Fruit fly (Drosophila melanogaster) whole organism, embryonic: Measurements from ENCODE around the gene CG32354.
A peak's percentile ranks its signal among the peaks of the same experiment; 100 is the strongest.

Source experiments
- B-H2 ChIP-seq: fragments of 200-800 bp; sonication (Bioruptor generic); optimal IDR thresholded peaks from 2 replicates; lab custom pipeline; 2018; ENCODE audit warnings: missing biosample characterization, mild to moderate bottlenecking, missing genetic modification characterization
- CG12744 ChIP-seq: fragments of 200-800 bp; sonication (Bioruptor generic); optimal IDR thresholded peaks from 2 replicates; lab custom pipeline; 2016; ENCODE audit warnings: missing biosample characterization, missing genetic modification characterization
- CG13894 ChIP-seq: fragments of 200-800 bp; sonication (Bioruptor generic); optimal IDR thresholded peaks from 3 replicates; lab custom pipeline; 2018; ENCODE audit warnings: missing biosample characterization, mild to moderate bottlenecking, missing genetic modification characterization, moderate library complexity
- CG14441 ChIP-seq: fragments of 200-800 bp; sonication (Bioruptor generic); IDR thresholded peaks from 2 replicates; pipeline ENCODE4 v1.3.6; 2022; ENCODE audit warnings: missing biosample characterization, missing genetic modification characterization
- CG14860 ChIP-seq: fragments of 200-800 bp; sonication (Bioruptor generic); IDR thresholded peaks from 3 replicates; pipeline ENCODE4 v1.3.6; 2022; ENCODE audit warnings: missing biosample characterization, missing genetic modification characterization; ENCODE audit not compliant: partially characterized antibody
- CG15601 ChIP-seq: fragments of 200-800 bp; sonication (Bioruptor generic); optimal IDR thresholded peaks from 3 replicates; lab custom pipeline; 2019; ENCODE audit warnings: missing biosample characterization, mild to moderate bottlenecking, missing genetic modification characterization, moderate library complexity
- CG1603 ChIP-seq: fragments of 200-800 bp; sonication (Bioruptor generic); optimal IDR thresholded peaks from 2 replicates; lab custom pipeline; 2019; ENCODE audit warnings: missing biosample characterization, mild to moderate bottlenecking, missing genetic modification characterization, moderate library complexity
- CG16813 ChIP-seq: fragments of 200-800 bp; sonication (Bioruptor generic); IDR thresholded peaks from 3 replicates; pipeline ENCODE4 v1.3.6; 2022; ENCODE audit warnings: missing biosample characterization, missing genetic modification characterization; ENCODE audit not compliant: partially characterized antibody
- CG17186 ChIP-seq: fragments of 200-800 bp; sonication (Bioruptor generic); optimal IDR thresholded peaks from 3 replicates; lab custom pipeline; 2017; ENCODE audit warnings: missing biosample characterization, missing genetic modification reagents, missing genetic modification characterization
- CG17912 ChIP-seq: fragments of 200-800 bp; sonication (Bioruptor generic); optimal IDR thresholded peaks from 2 replicates; lab custom pipeline; 2018; ENCODE audit warnings: missing biosample characterization, mild to moderate bottlenecking, missing genetic modification characterization
- CG3163 ChIP-seq: fragments of 200-800 bp; sonication (Bioruptor generic); optimal IDR thresholded peaks from 3 replicates; lab custom pipeline; 2016; ENCODE audit warnings: missing biosample characterization, missing genetic modification characterization
- CG3281 ChIP-seq: fragments of 200-800 bp; sonication (Bioruptor generic); optimal IDR thresholded peaks from 3 replicates; lab custom pipeline; 2017; ENCODE audit warnings: missing biosample characterization, mild to moderate bottlenecking, missing genetic modification characterization
- CG33213 ChIP-seq: fragments of 200-800 bp; sonication (Bioruptor generic); optimal IDR thresholded peaks from 3 replicates; lab custom pipeline; 2016; ENCODE audit warnings: missing biosample characterization, missing genetic modification characterization
- CG3995 ChIP-seq: fragments of 200-800 bp; sonication (Bioruptor generic); optimal IDR thresholded peaks from 3 replicates; lab custom pipeline; 2016; ENCODE audit warnings: missing biosample characterization, missing genetic modification characterization
- CG6272 ChIP-seq: fragments of 200-800 bp; sonication (Bioruptor generic); IDR thresholded peaks from 2 replicates; pipeline ENCODE4 v1.3.6; 2022; ENCODE audit warnings: missing biosample characterization, missing genetic modification characterization
- CG8290 ChIP-seq, 3 experiments: fragments of 200-800 bp; sonication (Bioruptor generic); optimal IDR thresholded peaks; 2 replicates each; lab custom pipeline; 2016 to 2019; ENCODE audit warnings: missing biosample characterization in 3 of 3, missing genetic modification characterization in 3 of 3, mild to moderate bottlenecking in 2 of 3, moderate library complexity in 1 of 3
- CG8359 ChIP-seq: fragments of 200-800 bp; sonication (Bioruptor generic); optimal IDR thresholded peaks from 2 replicates; lab custom pipeline; 2017; ENCODE audit warnings: missing biosample characterization, mild to moderate bottlenecking, missing genetic modification characterization, borderline replicate concordance
- CG8765 ChIP-seq: fragments of 200-800 bp; sonication (Bioruptor generic); IDR thresholded peaks from 2 replicates; pipeline ENCODE4 v1.3.6; 2022; ENCODE audit warnings: missing biosample characterization, missing genetic modification characterization
- CG9817 ChIP-seq: fragments of 200-800 bp; sonication (Bioruptor generic); optimal IDR thresholded peaks from 2 replicates; lab custom pipeline; 2018; ENCODE audit warnings: missing biosample characterization, mild to moderate bottlenecking, missing genetic modification characterization, moderate library complexity
- Dll ChIP-seq: fragments of 200-800 bp; sonication (Bioruptor generic); IDR thresholded peaks from 4 replicates; pipeline ENCODE4 v1.3.6; 2022; ENCODE audit warnings: missing biosample characterization, missing genetic modification characterization; ENCODE audit not compliant: partially characterized antibody
- Fer2 ChIP-seq: fragments of 200-800 bp; sonication (Bioruptor generic); optimal IDR thresholded peaks from 2 replicates; lab custom pipeline; 2018; ENCODE audit warnings: missing biosample characterization, mild to moderate bottlenecking, missing genetic modification characterization, moderate library complexity
- HHEX ChIP-seq: fragments of 200-800 bp; sonication (Bioruptor generic); optimal IDR thresholded peaks from 3 replicates; lab custom pipeline; 2017; ENCODE audit warnings: missing biosample characterization, mild to moderate bottlenecking, missing genetic modification characterization, missing genetic modification reagents
- HLHmδ ChIP-seq: fragments of 200-800 bp; sonication (Bioruptor generic); optimal IDR thresholded peaks from 2 replicates; lab custom pipeline; 2018; ENCODE audit warnings: missing biosample characterization, mild to moderate bottlenecking, missing genetic modification characterization, moderate library complexity
- Hr3 ChIP-seq: fragments of 200-800 bp; sonication (Bioruptor generic); optimal IDR thresholded peaks from 3 replicates; lab custom pipeline; 2016; ENCODE audit warnings: missing biosample characterization, missing genetic modification characterization
- Lpt ChIP-seq: fragments of >200 bp; optimal IDR thresholded peaks from 2 replicates; lab custom pipeline; 2018; ENCODE audit warnings: missing biosample characterization, missing genetic modification characterization
- MTF-1 ChIP-seq: fragments of 200-800 bp; sonication (Bioruptor generic); optimal IDR thresholded peaks from 2 replicates; lab custom pipeline; 2018; ENCODE audit warnings: missing biosample characterization, mild to moderate bottlenecking, missing genetic modification characterization, borderline replicate concordance
- NC2β ChIP-seq: fragments of 200-800 bp; sonication (Bioruptor generic); optimal IDR thresholded peaks from 2 replicates; lab custom pipeline; 2016; ENCODE audit warnings: missing biosample characterization, missing genetic modification characterization
- PHDP ChIP-seq: fragments of 200-800 bp; sonication (Bioruptor generic); optimal IDR thresholded peaks from 3 replicates; lab custom pipeline; 2018; ENCODE audit warnings: missing biosample characterization, mild to moderate bottlenecking, missing genetic modification characterization, moderate library complexity
- Poxn ChIP-seq: fragments of 200-800 bp; sonication (Bioruptor generic); IDR thresholded peaks from 2 replicates; pipeline ENCODE4 v1.3.6; 2022; ENCODE audit warnings: missing biosample characterization, missing genetic modification characterization
- Sin3A ChIP-seq: fragments of >200 bp; optimal IDR thresholded peaks from 2 replicates; lab custom pipeline; 2018
- Sox102F ChIP-seq: fragments of 200-800 bp; sonication (Bioruptor generic); optimal IDR thresholded peaks from 2 replicates; lab custom pipeline; 2018; ENCODE audit warnings: missing biosample characterization, mild to moderate bottlenecking, missing genetic modification characterization, moderate library complexity
- Spps ChIP-seq: fragments of 200-800 bp; sonication (Bioruptor generic); optimal IDR thresholded peaks from 2 replicates; lab custom pipeline; 2018; ENCODE audit warnings: missing biosample characterization, mild to moderate bottlenecking, missing genetic modification characterization
- Tbp ChIP-seq: fragments of >200 bp; optimal IDR thresholded peaks from 2 replicates; lab custom pipeline; 2018; ENCODE audit warnings: missing biosample characterization, missing genetic modification characterization
- YL-1 ChIP-seq: fragments of 200-800 bp; sonication (Bioruptor generic); optimal IDR thresholded peaks from 3 replicates; lab custom pipeline; 2017; ENCODE audit warnings: missing biosample characterization, mild to moderate bottlenecking, missing genetic modification characterization
- abd-A ChIP-seq: fragments of 200-800 bp; sonication (Bioruptor generic); optimal IDR thresholded peaks from 3 replicates; lab custom pipeline; 2019; ENCODE audit warnings: missing biosample characterization, mild to moderate bottlenecking, missing genetic modification characterization, moderate library complexity
- ara ChIP-seq: fragments of 200-800 bp; sonication (Bioruptor generic); IDR thresholded peaks from 2 replicates; pipeline ENCODE4 v1.3.6; 2022; ENCODE audit warnings: missing biosample characterization, missing genetic modification characterization
- ase ChIP-seq: fragments of 200-800 bp; sonication (Bioruptor generic); IDR thresholded peaks from 3 replicates; pipeline ENCODE4 v1.3.6; 2022; ENCODE audit warnings: missing biosample characterization, missing genetic modification characterization
- cas ChIP-seq: fragments of 200-800 bp; sonication (Bioruptor generic); IDR thresholded peaks from 2 replicates; pipeline ENCODE4 v1.3.6; 2022; ENCODE audit warnings: missing biosample characterization, missing genetic modification characterization
- caup ChIP-seq: fragments of 200-800 bp; sonication (Bioruptor generic); optimal IDR thresholded peaks from 3 replicates; lab custom pipeline; 2017; ENCODE audit warnings: missing biosample characterization, mild to moderate bottlenecking, missing genetic modification characterization, moderate library complexity; ENCODE audit not compliant: severe bottlenecking
- dan ChIP-seq: fragments of 200-800 bp; sonication (Bioruptor generic); IDR thresholded peaks from 2 replicates; pipeline ENCODE4 v1.3.6; 2022; ENCODE audit warnings: missing biosample characterization, missing genetic modification characterization
- emc ChIP-seq: fragments of 200-800 bp; sonication (Bioruptor generic); optimal IDR thresholded peaks from 2 replicates; lab custom pipeline; 2016; ENCODE audit warnings: missing biosample characterization, missing genetic modification characterization
- eve ChIP-seq, 2 experiments: fragments of >200 bp; optimal IDR thresholded peaks; 2 replicates each; lab custom pipeline; 2017; ENCODE audit warnings: missing biosample characterization in 2 of 2, missing genetic modification characterization in 2 of 2
- gem ChIP-seq: fragments of 200-800 bp; sonication (Bioruptor generic); optimal IDR thresholded peaks from 2 replicates; lab custom pipeline; 2019; ENCODE audit warnings: missing biosample characterization, mild to moderate bottlenecking, missing genetic modification characterization, moderate library complexity
- hth ChIP-seq: fragments of >200 bp; optimal IDR thresholded peaks from 2 replicates; lab custom pipeline; 2017; ENCODE audit warnings: inconsistent platforms
- jigr1 ChIP-seq: fragments of 200-800 bp; sonication (Bioruptor generic); IDR thresholded peaks from 3 replicates; pipeline ENCODE4 v1.3.6; 2022; ENCODE audit warnings: missing biosample characterization, missing genetic modification characterization
- nom ChIP-seq: fragments of 200-800 bp; sonication (Bioruptor generic); optimal IDR thresholded peaks from 2 replicates; lab custom pipeline; 2017; ENCODE audit warnings: missing biosample characterization, missing genetic modification characterization, mild to moderate bottlenecking, moderate library complexity, missing genetic modification reagents
- sens ChIP-seq: fragments of 200-800 bp; sonication (Bioruptor generic); peaks from one replicate; lab custom pipeline; 2016; ENCODE audit warnings: missing biosample characterization, missing genetic modification characterization
- sens-2 ChIP-seq: fragments of 200-800 bp; sonication (Bioruptor generic); IDR thresholded peaks from 2 replicates; pipeline ENCODE4 v1.3.6; 2022; ENCODE audit warnings: missing biosample characterization, missing genetic modification characterization
- vnd ChIP-seq: fragments of 200-800 bp; sonication (Bioruptor generic); IDR thresholded peaks from 3 replicates; pipeline ENCODE4 v1.3.6; 2022; ENCODE audit warnings: missing biosample characterization, missing genetic modification characterization; ENCODE audit not compliant: partially characterized antibody

The CG32354 gene

DNA sequence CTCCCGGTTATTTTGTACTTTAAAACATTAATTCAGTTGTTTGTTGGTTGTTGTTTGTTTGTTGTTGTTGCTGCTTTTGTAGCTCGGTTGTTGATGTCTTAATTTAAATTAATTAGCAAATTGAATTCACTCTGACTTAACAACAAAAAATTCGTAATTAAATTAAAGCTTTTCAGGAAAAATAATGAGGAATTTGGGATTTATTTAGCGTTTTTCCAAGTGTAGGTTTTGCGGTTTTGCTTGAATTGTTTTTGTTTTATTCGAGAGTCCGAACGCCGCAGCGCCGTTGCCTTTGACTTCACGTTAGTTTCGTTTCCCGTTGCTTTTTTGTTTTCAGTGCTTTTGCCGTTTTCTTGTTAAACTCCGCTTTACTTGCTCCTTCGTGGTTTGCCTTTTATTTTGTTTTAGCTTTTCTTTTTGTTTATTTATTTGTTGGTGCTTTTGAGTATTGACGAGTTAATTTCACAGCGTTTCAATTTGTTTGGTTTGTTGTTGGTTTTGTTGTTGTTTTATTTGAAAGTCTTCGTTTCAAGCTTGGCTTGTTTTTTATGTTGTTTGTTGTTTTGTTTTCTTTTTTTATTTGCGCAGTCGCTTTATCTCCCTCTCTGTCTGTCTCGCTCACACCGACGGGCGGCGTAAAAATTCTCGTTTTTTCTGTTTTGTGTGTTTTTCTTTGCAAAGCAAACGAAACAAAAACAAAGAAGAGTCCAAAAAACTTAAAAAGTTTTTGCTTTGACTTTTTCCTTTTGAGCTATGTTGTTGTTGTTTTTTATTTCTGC lies 19.0 kb upstream of the CG32354 start (continued):
- TF ChIP-seq CG15601 (no peak), PHDP (tag; lab: Kevin White, UChicago) (peak; percentile 37), CG3163 (GFP tag; lab: Kevin White, UChicago) (no peak), HHEX (GFP tag; lab: Kevin White, UChicago) (no peak), Sin3A (lab: Kevin White, UChicago) (no peak), dan (GFP tag; lab: Robert Waterston, UW) (no peak), YL-1 (GFP tag; lab: Kevin White, UChicago) (no peak), CG3995 (no peak), sens (GFP tag; lab: Kevin White, UChicago) (peak; percentile 86), CG8765 (no peak), CG8290 (GFP tag; optimal IDR thresholded peaks at IDR 0.05; lab: Kevin White, UChicago) (no peak), CG8290 (tag; optimal IDR thresholded peaks at IDR 0.05; lab: Kevin White, UChicago) (no peak), B-H2 (GFP tag; lab: Kevin White, UChicago) (no peak), Hr3 (peak; percentile 4), CG3281 (GFP tag; lab: Kevin White, UChicago) (no peak), CG6272 (GFP tag; lab: Robert Waterston, UW) (no peak), gem (tag; lab: Kevin White, UChicago) (peak; percentile 68), CG14441 (GFP tag; lab: Robert Waterston, UW) (no peak), cas (GFP tag; lab: Robert Waterston, UW) (no peak), Dll (GFP tag; lab: Robert Waterston, UW) (no peak), Spps (tag; lab: Kevin White, UChicago) (no peak), eve (GFP tag; optimal IDR thresholded peaks at IDR 0.05; lab: Kevin White, UChicago) (peak in 1 of 2 experiments; percentile 72), Fer2 (tag; lab: Kevin White, UChicago) (no peak), abd-A (no peak), emc (peak; percentile 22), Tbp (GFP tag; lab: Kevin White, UChicago) (no peak), CG13894 (no peak), vnd (GFP tag; lab: Robert Waterston, UW) (no peak), CG12744 (GFP tag; lab: Kevin White, UChicago) (peak; percentile 30), CG14860 (no peak), ara (GFP tag; lab: Robert Waterston, UW) (peak; percentile 16; the same call in 1 of the 2 replicates), MTF-1 (GFP tag; lab: Kevin White, UChicago) (no peak), CG17186 (GFP tag; lab: Kevin White, UChicago) (no peak), sens-2 (GFP tag; lab: Robert Waterston, UW) (no peak), jigr1 (GFP tag; lab: Robert Waterston, UW) (no peak), CG16813 (no peak), caup (GFP tag; lab: Kevin White, UChicago) (peak; percentile 9), Lpt (no peak), hth (lab: Kevin White, UChicago) (no peak), NC2β (GFP tag; lab: Kevin White, UChicago) (no peak), Poxn (GFP tag; lab: Robert Waterston, UW) (no peak), HLHmδ (GFP tag; lab: Kevin White, UChicago) (no peak), ase (GFP tag; lab: Robert Waterston, UW) (no peak), CG1603 (no peak), Sox102F (GFP tag; lab: Kevin White, UChicago) (no peak), CG33213 (GFP tag; lab: Kevin White, UChicago) (no peak), nom (GFP tag; lab: Kevin White, UChicago) (peak; percentile 99), CG8359 (GFP tag; lab: Kevin White, UChicago) (no peak), CG17912 (GFP tag; lab: Kevin White, UChicago) (no peak), CG9817 (tag; lab: Kevin White, UChicago) (no peak)
